Fruit fly (Drosophila melanogaster) whole organism, embryonic: ENCODE measurements around the gene CG11858.

Experiments used
- ATbp ChIP-seq: fragments of 200-800 bp; sonication (Bioruptor generic); optimal IDR thresholded peaks from 2 replicates; lab custom pipeline; 2017; ENCODE audit warnings: missing biosample characterization, mild to moderate bottlenecking, missing genetic modification characterization, missing genetic modification reagents
- Abd-B ChIP-seq: fragments of 200-800 bp; sonication (Bioruptor generic); optimal IDR thresholded peaks from 2 replicates; lab custom pipeline; 2018; ENCODE audit warnings: missing biosample characterization, mild to moderate bottlenecking, missing genetic modification characterization, moderate library complexity
- Ada2b ChIP-seq: fragments of 200-800 bp; sonication (Bioruptor generic); IDR thresholded peaks from 2 replicates; pipeline ENCODE4 v1.3.6; 2022; ENCODE audit warnings: missing biosample characterization, missing genetic modification characterization
- CG10366 ChIP-seq: fragments of 200-800 bp; sonication (Bioruptor generic); IDR thresholded peaks from 2 replicates; pipeline ENCODE4 v1.3.6; 2022; ENCODE audit warnings: missing biosample characterization, missing genetic modification characterization
- CG10654 ChIP-seq: fragments of 200-800 bp; sonication (Bioruptor generic); optimal IDR thresholded peaks from 2 replicates; lab custom pipeline; 2016; ENCODE audit warnings: missing biosample characterization, missing genetic modification characterization
- CG10959 ChIP-seq: fragments of 200-800 bp; sonication (Bioruptor generic); IDR thresholded peaks from 2 replicates; pipeline ENCODE4 v1.3.6; 2022; ENCODE audit warnings: missing biosample characterization, missing genetic modification characterization
- CG13287 ChIP-seq: fragments of 200-800 bp; sonication (Bioruptor generic); IDR thresholded peaks from 2 replicates; pipeline ENCODE4 v1.3.6; 2022; ENCODE audit warnings: missing biosample characterization, missing genetic modification characterization; ENCODE audit not compliant: partially characterized antibody
- CG13894 ChIP-seq: fragments of 200-800 bp; sonication (Bioruptor generic); optimal IDR thresholded peaks from 3 replicates; lab custom pipeline; 2018; ENCODE audit warnings: missing biosample characterization, mild to moderate bottlenecking, missing genetic modification characterization, moderate library complexity
- CG14860 ChIP-seq: fragments of 200-800 bp; sonication (Bioruptor generic); IDR thresholded peaks from 3 replicates; pipeline ENCODE4 v1.3.6; 2022; ENCODE audit warnings: missing biosample characterization, missing genetic modification characterization; ENCODE audit not compliant: partially characterized antibody
- CG1603 ChIP-seq: fragments of 200-800 bp; sonication (Bioruptor generic); optimal IDR thresholded peaks from 2 replicates; lab custom pipeline; 2019; ENCODE audit warnings: missing biosample characterization, mild to moderate bottlenecking, missing genetic modification characterization, moderate library complexity
- CG17186 ChIP-seq: fragments of 200-800 bp; sonication (Bioruptor generic); optimal IDR thresholded peaks from 3 replicates; lab custom pipeline; 2017; ENCODE audit warnings: missing biosample characterization, missing genetic modification reagents, missing genetic modification characterization
- CG17802 ChIP-seq: fragments of 200-800 bp; sonication (Bioruptor generic); optimal IDR thresholded peaks from 2 replicates; lab custom pipeline; 2018; ENCODE audit warnings: missing biosample characterization, mild to moderate bottlenecking, missing genetic modification characterization, moderate library complexity
- CG1832 ChIP-seq: fragments of 200-800 bp; sonication (Bioruptor generic); optimal IDR thresholded peaks from 2 replicates; lab custom pipeline; 2017; ENCODE audit warnings: missing biosample characterization, mild to moderate bottlenecking, missing genetic modification characterization, inconsistent platforms
- CG18476 ChIP-seq: fragments of 200-800 bp; sonication (Bioruptor generic); optimal IDR thresholded peaks from 2 replicates; lab custom pipeline; 2016; ENCODE audit warnings: missing biosample characterization, mild to moderate bottlenecking, missing genetic modification characterization
- CG18764 ChIP-seq: fragments of 200-800 bp; sonication (Bioruptor generic); optimal IDR thresholded peaks from 3 replicates; lab custom pipeline; 2016; ENCODE audit warnings: missing biosample characterization, missing genetic modification characterization
- CG32532 ChIP-seq: fragments of 200-800 bp; sonication (Bioruptor generic); IDR thresholded peaks from 2 replicates; pipeline ENCODE4 v1.3.6; 2022; ENCODE audit warnings: missing biosample characterization, missing genetic modification characterization
- CG33557 ChIP-seq: fragments of 200-800 bp; sonication (Bioruptor generic); optimal IDR thresholded peaks from 2 replicates; lab custom pipeline; 2019; ENCODE audit warnings: missing biosample characterization, mild to moderate bottlenecking, missing genetic modification characterization, moderate library complexity
- CG42726 ChIP-seq: fragments of 200-800 bp; sonication (Bioruptor generic); IDR thresholded peaks from 2 replicates; pipeline ENCODE4 v1.3.6; 2022; ENCODE audit warnings: missing biosample characterization, missing genetic modification characterization; ENCODE audit not compliant: partially characterized antibody
- CG4730 ChIP-seq: fragments of 200-800 bp; sonication (Bioruptor generic); IDR thresholded peaks from 2 replicates; pipeline ENCODE4 v1.3.6; 2022; ENCODE audit warnings: missing biosample characterization, missing genetic modification characterization
- CG6689 ChIP-seq: fragments of 200-800 bp; sonication (Bioruptor generic); IDR thresholded peaks from 2 replicates; pipeline ENCODE4 v1.3.6; 2022; ENCODE audit warnings: missing biosample characterization, missing genetic modification characterization
- CG6813 ChIP-seq: fragments of 200-800 bp; sonication (Bioruptor generic); optimal IDR thresholded peaks from 2 replicates; lab custom pipeline; 2017; ENCODE audit warnings: missing biosample characterization, missing genetic modification characterization, mild to moderate bottlenecking, moderate library complexity, missing genetic modification reagents
- CG6854 ChIP-seq: fragments of 200-800 bp; sonication (Bioruptor generic); optimal IDR thresholded peaks from 3 replicates; lab custom pipeline; 2017; ENCODE audit warnings: missing biosample characterization, mild to moderate bottlenecking, missing genetic modification characterization
- CG7271 ChIP-seq: fragments of 200-800 bp; sonication (Bioruptor generic); optimal IDR thresholded peaks from 2 replicates; lab custom pipeline; 2018; ENCODE audit warnings: missing biosample characterization, mild to moderate bottlenecking, missing genetic modification characterization, moderate library complexity
- CG7745 ChIP-seq: fragments of 200-800 bp; sonication (Bioruptor generic); optimal IDR thresholded peaks from 2 replicates; lab custom pipeline; 2018; ENCODE audit warnings: missing biosample characterization, mild to moderate bottlenecking, missing genetic modification characterization, moderate library complexity
- D19B ChIP-seq: fragments of 200-800 bp; sonication (Bioruptor generic); optimal IDR thresholded peaks from 2 replicates; lab custom pipeline; 2017; ENCODE audit warnings: missing biosample characterization, mild to moderate bottlenecking, missing genetic modification characterization
- Dfd ChIP-seq, 2 experiments: fragments of >200 bp; optimal IDR thresholded peaks; 2 replicates each; lab custom pipeline; 2017; ENCODE audit warnings: missing biosample characterization in 2 of 2, missing genetic modification characterization in 2 of 2
- Doc2 ChIP-seq: fragments of 200-800 bp; sonication (Bioruptor generic); IDR thresholded peaks from 2 replicates; pipeline ENCODE4 v1.3.6; 2022; ENCODE audit warnings: missing biosample characterization, missing genetic modification characterization
- E2f2 ChIP-seq: fragments of 200-800 bp; sonication (Bioruptor generic); IDR thresholded peaks from 2 replicates; pipeline ENCODE4 v1.3.6; 2022; ENCODE audit warnings: missing biosample characterization, missing genetic modification characterization
- Eip74EF ChIP-seq, 2 experiments: fragments of 200-800 bp in 1 of 2; fragments of >200 bp in 1 of 2; sonication (Bioruptor generic) in 1 of 2; optimal IDR thresholded peaks; 2 replicates each; lab custom pipeline; 2017 to 2019; ENCODE audit warnings: missing biosample characterization in 2 of 2, missing genetic modification characterization in 2 of 2, mild to moderate bottlenecking in 1 of 2, moderate library complexity in 1 of 2
- Fer3 ChIP-seq: fragments of 200-800 bp; sonication (Bioruptor generic); optimal IDR thresholded peaks from 2 replicates; lab custom pipeline; 2018; ENCODE audit warnings: missing biosample characterization, mild to moderate bottlenecking, missing genetic modification characterization, moderate library complexity
- Gsc ChIP-seq: fragments of 200-800 bp; sonication (Bioruptor generic); IDR thresholded peaks from 2 replicates; pipeline ENCODE4 v1.3.6; 2022; ENCODE audit warnings: missing biosample characterization, missing genetic modification characterization
- Lhr ChIP-seq: fragments of 200-800 bp; sonication (Bioruptor generic); optimal IDR thresholded peaks from 3 replicates; lab custom pipeline; 2017; ENCODE audit warnings: mild to moderate bottlenecking, missing biosample characterization, missing genetic modification reagents, missing genetic modification characterization
- Oaz ChIP-seq: fragments of 200-800 bp; sonication (Bioruptor generic); IDR thresholded peaks from 2 replicates; pipeline ENCODE4 v1.3.6; 2022; ENCODE audit warnings: missing biosample characterization, missing genetic modification characterization
- Vsx1 ChIP-seq: fragments of 200-800 bp; sonication (Bioruptor generic); optimal IDR thresholded peaks from 2 replicates; lab custom pipeline; 2017; ENCODE audit warnings: missing biosample characterization, mild to moderate bottlenecking, missing genetic modification characterization, missing genetic modification reagents
- bbx ChIP-seq: fragments of 200-800 bp; sonication (Bioruptor generic); IDR thresholded peaks from 2 replicates; pipeline ENCODE4 v1.3.6; 2022; ENCODE audit warnings: missing biosample characterization, missing genetic modification characterization; ENCODE audit not compliant: partially characterized antibody
- btn ChIP-seq: fragments of 200-800 bp; sonication (Bioruptor generic); optimal IDR thresholded peaks from 2 replicates; lab custom pipeline; 2016; ENCODE audit warnings: missing biosample characterization, missing genetic modification characterization
- ci ChIP-seq: fragments of 200-800 bp; sonication (Bioruptor generic); IDR thresholded peaks from 3 replicates; pipeline ENCODE4 v1.3.6; 2022; ENCODE audit warnings: missing biosample characterization, missing genetic modification characterization
- dm ChIP-seq: fragments of 200-800 bp; sonication (Bioruptor generic); optimal IDR thresholded peaks from 3 replicates; lab custom pipeline; 2016; ENCODE audit warnings: missing biosample characterization, missing genetic modification characterization
- emc ChIP-seq: fragments of 200-800 bp; sonication (Bioruptor generic); optimal IDR thresholded peaks from 2 replicates; lab custom pipeline; 2016; ENCODE audit warnings: missing biosample characterization, missing genetic modification characterization
- fu2 ChIP-seq: fragments of 200-800 bp; sonication (Bioruptor generic); optimal IDR thresholded peaks from 2 replicates; lab custom pipeline; 2016; ENCODE audit warnings: missing biosample characterization, missing genetic modification characterization
- ind ChIP-seq: fragments of 200-800 bp; sonication (Bioruptor generic); optimal IDR thresholded peaks from 3 replicates; lab custom pipeline; 2016; ENCODE audit warnings: missing biosample characterization, missing genetic modification characterization
- ken ChIP-seq: fragments of 200-800 bp; sonication (Bioruptor generic); IDR thresholded peaks from 3 replicates; pipeline ENCODE4 v1.3.6; 2022; ENCODE audit warnings: missing biosample characterization, missing genetic modification characterization
- lola ChIP-seq, 3 experiments: fragments of >200 bp in 2 of 3; fragments of 200-800 bp in 1 of 3; sonication (Bioruptor generic) in 1 of 3; optimal IDR thresholded peaks; 2 replicates each; lab custom pipeline; 2017 to 2019; ENCODE audit warnings: missing biosample characterization in 3 of 3, missing genetic modification characterization in 3 of 3, mild to moderate bottlenecking in 1 of 3, moderate library complexity in 1 of 3
- mirr ChIP-seq: fragments of 200-800 bp; sonication (Bioruptor generic); optimal IDR thresholded peaks from 3 replicates; lab custom pipeline; 2018; ENCODE audit warnings: missing biosample characterization, mild to moderate bottlenecking, missing genetic modification characterization
- slbo ChIP-seq: fragments of 200-800 bp; sonication (Bioruptor generic); IDR thresholded peaks from 2 replicates; pipeline ENCODE4 v1.3.6; 2022; ENCODE audit warnings: missing biosample characterization, missing genetic modification characterization
- sr ChIP-seq: fragments of 200-800 bp; sonication (Bioruptor generic); IDR thresholded peaks from 3 replicates; pipeline ENCODE4 v1.3.6; 2022; ENCODE audit warnings: missing biosample characterization, missing genetic modification characterization
- stc ChIP-seq: fragments of 200-800 bp; sonication (Bioruptor generic); IDR thresholded peaks from 2 replicates; pipeline ENCODE4 v1.3.6; 2022; ENCODE audit warnings: missing biosample characterization, missing genetic modification characterization
- tin ChIP-seq: fragments of 200-800 bp; sonication (Bioruptor generic); optimal IDR thresholded peaks from 3 replicates; lab custom pipeline; 2016; ENCODE audit warnings: missing biosample characterization, missing genetic modification characterization
- z ChIP-seq: fragments of 200-800 bp; sonication (Bioruptor generic); IDR thresholded peaks from 3 replicates; pipeline ENCODE4 v1.3.6; 2022; ENCODE audit warnings: missing biosample characterization, missing genetic modification characterization
- zf30C ChIP-seq: fragments of 200-800 bp; sonication (Bioruptor generic); optimal IDR thresholded peaks from 3 replicates; lab custom pipeline; 2018; ENCODE audit warnings: missing biosample characterization, mild to moderate bottlenecking, missing genetic modification characterization

Gene CG11858

dm6 chr3R:25262322-25262761 is at the start of gene CG11858, which contains the start of gene Kdsr (continued):
- peak; percentile 29 for TF ChIP-seq CG10654
- TF ChIP-seq stc (GFP tag; lab: Robert Waterston, UW) = 0 out of 2 replicates have a peak, but pooled peaks have one; percentile 10
- peak; percentile 52 for TF ChIP-seq CG10366 (GFP tag; lab: Robert Waterston, UW)
- TF ChIP-seq zf30C = no peak
- TF ChIP-seq CG18764 (GFP tag; lab: Kevin White, UChicago) = peak; percentile 27
- TF ChIP-seq CG13287 (GFP tag; lab: Robert Waterston, UW) = peak; percentile 64; the same call in 1 of the 2 replicates
- peak; percentile 37 for TF ChIP-seq Lhr (GFP tag; lab: Kevin White, UChicago)
- TF ChIP-seq CG4730 (GFP tag; lab: Robert Waterston, UW) = peak; percentile 37; the same call in 1 of the 2 replicates
- TF ChIP-seq CG17802 (tag; lab: Kevin White, UChicago) = peak; percentile 45
- TF ChIP-seq CG6854 = no peak
- TF ChIP-seq D19B = no peak
- TF ChIP-seq Gsc (GFP tag; lab: Robert Waterston, UW) = no peak
- no peak for TF ChIP-seq Eip74EF (GFP tag; optimal IDR thresholded peaks at IDR 0.05; lab: Kevin White, UChicago)
- TF ChIP-seq fu2 = peak; percentile 21
- no peak for TF ChIP-seq CG14860
- TF ChIP-seq CG10959 (GFP tag; lab: Robert Waterston, UW) = 0 out of 2 replicates have a peak, but pooled peaks have one; percentile 34
- no peak for TF ChIP-seq sr (GFP tag; lab: Robert Waterston, UW)
- TF ChIP-seq dm = peak; percentile 74
- no peak for TF ChIP-seq CG42726 (GFP tag; lab: Robert Waterston, UW)
- TF ChIP-seq ind (GFP tag; lab: Kevin White, UChicago) = peak; percentile 66
- TF ChIP-seq CG13894 (tag; lab: Kevin White, UChicago) = peak; percentile 57
- TF ChIP-seq ATbp (GFP tag; lab: Kevin White, UChicago) = no peak
- peak; percentile 57; the same call in 1 of the 2 replicates for TF ChIP-seq Ada2b
- no peak for TF ChIP-seq CG1832 (GFP tag; lab: Kevin White, UChicago)
- TF ChIP-seq slbo (GFP tag; lab: Robert Waterston, UW) = peak; percentile 81
- peak; percentile 57 for TF ChIP-seq CG1603 (tag; lab: Kevin White, UChicago)
- TF ChIP-seq CG7271 = no peak
- TF ChIP-seq tin = peak; percentile 34
- TF ChIP-seq z (GFP tag; lab: Robert Waterston, UW) = 0 out of 3 replicates have a peak, but pooled peaks have one; percentile 29
- TF ChIP-seq ken (GFP tag; lab: Robert Waterston, UW) = peak; percentile 70; the same call in 2 of the 3 replicates
- TF ChIP-seq emc (GFP tag; lab: Kevin White, UChicago) = no peak
- TF ChIP-seq Doc2 (GFP tag; lab: Robert Waterston, UW) = no peak
- no peak for TF ChIP-seq Oaz (GFP tag; lab: Robert Waterston, UW)
- TF ChIP-seq Dfd (GFP tag; optimal IDR thresholded peaks at IDR 0.05; lab: Kevin White, UChicago) = no peak
- no peak for TF ChIP-seq CG7745 (tag; lab: Kevin White, UChicago)
- TF ChIP-seq Fer3 (tag; lab: Kevin White, UChicago) = peak; percentile 61
- peak; percentile 56; the same call in 1 of the 2 replicates for TF ChIP-seq E2f2 (GFP tag; lab: Robert Waterston, UW)
- TF ChIP-seq CG33557 = peak; percentile 26
- TF ChIP-seq CG6689 (GFP tag; lab: Robert Waterston, UW) = peak; percentile 63
- no peak for TF ChIP-seq bbx (GFP tag; lab: Robert Waterston, UW)
- peak; percentile 47 for TF ChIP-seq ci (GFP tag; lab: Robert Waterston, UW)
- TF ChIP-seq CG17186 (GFP tag; lab: Kevin White, UChicago) = peak; percentile 92
- no peak for TF ChIP-seq Abd-B (GFP tag; lab: Kevin White, UChicago)
- TF ChIP-seq CG18476 (GFP tag; lab: Kevin White, UChicago) = peak; percentile 71
- peak; percentile 68 for TF ChIP-seq CG32532 (GFP tag; lab: Robert Waterston, UW)
- TF ChIP-seq mirr (GFP tag; lab: Kevin White, UChicago) = no peak
- TF ChIP-seq CG6813 (GFP tag; lab: Kevin White, UChicago) = no peak
- no peak for TF ChIP-seq Vsx1
- peak in 1 of 3 experiments; percentile 53 for TF ChIP-seq lola (GFP tag; optimal IDR thresholded peaks at IDR 0.05; lab: Kevin White, UChicago)
- TF ChIP-seq btn = no peak
